Fruit fly (Drosophila melanogaster) whole organism, embryonic: Measurements from ENCODE around the gene CG5157.

Experiments used
- Asciz ChIP-seq: fragments of 200-800 bp; sonication (Bioruptor generic); optimal IDR thresholded peaks from 2 replicates; lab custom pipeline; 2017; ENCODE audit warnings: missing biosample characterization, mild to moderate bottlenecking, missing genetic modification characterization, missing genetic modification reagents
- Atf6 ChIP-seq: fragments of 200-800 bp; sonication (Bioruptor generic); IDR thresholded peaks from 2 replicates; pipeline ENCODE4 v1.3.6; 2022; ENCODE audit warnings: missing biosample characterization, missing genetic modification characterization
- Bteb2 ChIP-seq: fragments of 200-800 bp; sonication (Bioruptor generic); optimal IDR thresholded peaks from 2 replicates; lab custom pipeline; 2016; ENCODE audit warnings: missing biosample characterization, missing genetic modification characterization
- CG10431 ChIP-seq: fragments of 200-800 bp; sonication (Bioruptor generic); optimal IDR thresholded peaks from 3 replicates; lab custom pipeline; 2018; ENCODE audit warnings: missing biosample characterization, mild to moderate bottlenecking, missing genetic modification characterization
- CG12769 ChIP-seq: fragments of 200-800 bp; sonication (Bioruptor generic); optimal IDR thresholded peaks from 2 replicates; lab custom pipeline; 2019; ENCODE audit warnings: missing biosample characterization, mild to moderate bottlenecking, missing genetic modification characterization, moderate library complexity
- CG13894 ChIP-seq: fragments of 200-800 bp; sonication (Bioruptor generic); optimal IDR thresholded peaks from 3 replicates; lab custom pipeline; 2018; ENCODE audit warnings: missing biosample characterization, mild to moderate bottlenecking, missing genetic modification characterization, moderate library complexity
- CG17359 ChIP-seq: fragments of 200-800 bp; sonication (Bioruptor generic); optimal IDR thresholded peaks from 3 replicates; lab custom pipeline; 2018; ENCODE audit warnings: missing biosample characterization, mild to moderate bottlenecking, missing genetic modification characterization, moderate library complexity
- CG1792 ChIP-seq: fragments of 200-800 bp; sonication (Bioruptor generic); optimal IDR thresholded peaks from 2 replicates; lab custom pipeline; 2016; ENCODE audit warnings: missing biosample characterization, missing genetic modification characterization
- CG18011 ChIP-seq: fragments of 200-800 bp; sonication (Bioruptor generic); optimal IDR thresholded peaks from 2 replicates; lab custom pipeline; 2017; ENCODE audit warnings: missing biosample characterization, missing genetic modification characterization, mild to moderate bottlenecking, moderate library complexity, missing genotype
- CG2678 ChIP-seq: fragments of 200-800 bp; sonication (Bioruptor generic); optimal IDR thresholded peaks from 3 replicates; lab custom pipeline; 2019; ENCODE audit warnings: missing biosample characterization, mild to moderate bottlenecking, missing genetic modification characterization, moderate library complexity
- CG4424 ChIP-seq: fragments of 200-800 bp; sonication (Bioruptor generic); optimal IDR thresholded peaks from 3 replicates; lab custom pipeline; 2016; ENCODE audit warnings: missing biosample characterization, missing genetic modification characterization
- CG5180 ChIP-seq: fragments of 200-800 bp; sonication (Bioruptor generic); optimal IDR thresholded peaks from 3 replicates; lab custom pipeline; 2017; ENCODE audit warnings: missing biosample characterization, missing genetic modification characterization, mild to moderate bottlenecking, moderate library complexity, missing genetic modification reagents
- CG7357 ChIP-seq: fragments of 200-800 bp; sonication (Bioruptor generic); IDR thresholded peaks from 3 replicates; pipeline ENCODE4 v1.3.6; 2022; ENCODE audit warnings: missing biosample characterization, missing genetic modification characterization
- CG7372 ChIP-seq: fragments of 200-800 bp; sonication (Bioruptor generic); IDR thresholded peaks from 2 replicates; pipeline ENCODE4 v1.3.6; 2022; ENCODE audit warnings: missing biosample characterization, missing genetic modification characterization
- CG8089 ChIP-seq: fragments of 200-800 bp; sonication (Bioruptor generic); optimal IDR thresholded peaks from 3 replicates; lab custom pipeline; 2016; ENCODE audit warnings: missing biosample characterization, missing genetic modification characterization
- CG8290 ChIP-seq, 3 experiments: fragments of 200-800 bp; sonication (Bioruptor generic); optimal IDR thresholded peaks; 2 replicates each; lab custom pipeline; 2016 to 2019; ENCODE audit warnings: missing biosample characterization in 3 of 3, missing genetic modification characterization in 3 of 3, mild to moderate bottlenecking in 2 of 3, moderate library complexity in 1 of 3
- D19B ChIP-seq: fragments of 200-800 bp; sonication (Bioruptor generic); optimal IDR thresholded peaks from 2 replicates; lab custom pipeline; 2017; ENCODE audit warnings: missing biosample characterization, mild to moderate bottlenecking, missing genetic modification characterization
- Dip3 ChIP-seq: fragments of 200-800 bp; sonication (Bioruptor generic); optimal IDR thresholded peaks from 3 replicates; lab custom pipeline; 2016; ENCODE audit warnings: missing biosample characterization, missing genetic modification characterization
- Drgx ChIP-seq: fragments of 200-800 bp; sonication (Bioruptor generic); IDR thresholded peaks from 2 replicates; pipeline ENCODE4 v1.3.6; 2022; ENCODE audit warnings: missing biosample characterization, missing genetic modification characterization
- Elba2 ChIP-seq: fragments of 200-800 bp; sonication (Bioruptor generic); optimal IDR thresholded peaks from 3 replicates; lab custom pipeline; 2016; ENCODE audit warnings: missing biosample characterization, missing genetic modification characterization
- Ets65A ChIP-seq: fragments of 200-800 bp; sonication (Bioruptor generic); peaks from one replicate; lab custom pipeline; 2016; ENCODE audit warnings: missing biosample characterization, missing genetic modification characterization
- HLH3B ChIP-seq: fragments of 200-800 bp; sonication (Bioruptor generic); IDR thresholded peaks from 2 replicates; pipeline ENCODE4 v1.3.6; 2022; ENCODE audit warnings: missing biosample characterization, missing genetic modification characterization
- Hand ChIP-seq: fragments of 200-800 bp; sonication (Bioruptor generic); optimal IDR thresholded peaks from 2 replicates; lab custom pipeline; 2017; ENCODE audit warnings: mild to moderate bottlenecking, missing biosample characterization, missing genetic modification reagents, missing genetic modification characterization
- Lpt ChIP-seq: fragments of >200 bp; optimal IDR thresholded peaks from 2 replicates; lab custom pipeline; 2018; ENCODE audit warnings: missing biosample characterization, missing genetic modification characterization
- Med ChIP-seq: fragments of 200-800 bp; sonication (Bioruptor generic); peaks from one replicate; lab custom pipeline; 2016; ENCODE audit warnings: missing biosample characterization, missing genetic modification characterization, mild to moderate bottlenecking, inconsistent platforms, moderate library complexity
- Pdp1 ChIP-seq, 2 experiments: fragments of 200-800 bp; sonication (Bioruptor generic); optimal IDR thresholded peaks; 3 replicates each; lab custom pipeline; 2016; ENCODE audit warnings: missing biosample characterization in 2 of 2, missing genetic modification characterization in 2 of 2, mild to moderate bottlenecking in 1 of 2, moderate library complexity in 1 of 2
- Sry-δ ChIP-seq: fragments of 200-800 bp; sonication (Bioruptor generic); optimal IDR thresholded peaks from 2 replicates; lab custom pipeline; 2016; ENCODE audit warnings: missing biosample characterization, missing genetic modification characterization
- YL-1 ChIP-seq: fragments of 200-800 bp; sonication (Bioruptor generic); optimal IDR thresholded peaks from 3 replicates; lab custom pipeline; 2017; ENCODE audit warnings: missing biosample characterization, mild to moderate bottlenecking, missing genetic modification characterization
- al ChIP-seq: fragments of 200-800 bp; sonication (Bioruptor generic); IDR thresholded peaks from 2 replicates; pipeline ENCODE4 v1.3.6; 2022; ENCODE audit warnings: missing biosample characterization, missing genetic modification characterization
- bowl ChIP-seq: fragments of 200-800 bp; sonication (Bioruptor generic); IDR thresholded peaks from 2 replicates; pipeline ENCODE4 v1.3.6; 2022; ENCODE audit warnings: missing biosample characterization, missing genetic modification characterization
- bsh ChIP-seq, 2 experiments: fragments of 200-800 bp; sonication (Bioruptor generic); optimal IDR thresholded peaks; 2 replicates each; lab custom pipeline; 2017 to 2018; ENCODE audit warnings: mild to moderate bottlenecking in 2 of 2, missing biosample characterization in 2 of 2, missing genetic modification characterization in 2 of 2, moderate library complexity in 1 of 2
- cwo ChIP-seq: fragments of 200-800 bp; sonication (Bioruptor generic); optimal IDR thresholded peaks from 3 replicates; lab custom pipeline; 2017; ENCODE audit warnings: missing biosample characterization, missing genetic modification characterization, mild to moderate bottlenecking, moderate library complexity, missing genetic modification reagents
- eve ChIP-seq, 2 experiments: fragments of >200 bp; optimal IDR thresholded peaks; 2 replicates each; lab custom pipeline; 2017; ENCODE audit warnings: missing biosample characterization in 2 of 2, missing genetic modification characterization in 2 of 2
- klu ChIP-seq: fragments of 200-800 bp; sonication (Bioruptor generic); IDR thresholded peaks from 2 replicates; pipeline ENCODE4 v1.3.6; 2022; ENCODE audit warnings: missing biosample characterization, missing genetic modification characterization
- nom ChIP-seq: fragments of 200-800 bp; sonication (Bioruptor generic); optimal IDR thresholded peaks from 2 replicates; lab custom pipeline; 2017; ENCODE audit warnings: missing biosample characterization, missing genetic modification characterization, mild to moderate bottlenecking, moderate library complexity, missing genetic modification reagents
- pan ChIP-seq, 4 experiments: fragments of >200 bp in 3 of 4; fragments of 200-800 bp in 1 of 4; sonication (Bioruptor generic) in 1 of 4; optimal IDR thresholded peaks in 3 of 4; IDR thresholded peaks in 1 of 4; 2 replicates each; pipeline versions ENCODE4 v1.3.6 to Lab custom; 2017 to 2022; ENCODE audit warnings: missing biosample characterization in 2 of 4, missing genetic modification characterization in 2 of 4, mixed read lengths in 1 of 4
- row ChIP-seq: fragments of 200-800 bp; sonication (Bioruptor generic); IDR thresholded peaks from 3 replicates; pipeline ENCODE4 v1.3.6; 2022; ENCODE audit warnings: missing biosample characterization, missing genetic modification characterization
- schlank ChIP-seq: fragments of 200-800 bp; sonication (Bioruptor generic); optimal IDR thresholded peaks from 2 replicates; lab custom pipeline; 2018; ENCODE audit warnings: missing biosample characterization, mild to moderate bottlenecking, missing genetic modification characterization
- vnd ChIP-seq: fragments of 200-800 bp; sonication (Bioruptor generic); IDR thresholded peaks from 3 replicates; pipeline ENCODE4 v1.3.6; 2022; ENCODE audit warnings: missing biosample characterization, missing genetic modification characterization; ENCODE audit not compliant: partially characterized antibody
- zfh2 ChIP-seq: fragments of 200-800 bp; sonication (Bioruptor generic); optimal IDR thresholded peaks from 2 replicates; lab custom pipeline; 2016; ENCODE audit warnings: missing biosample characterization, missing genetic modification characterization

CG5157 gene

DNA sequence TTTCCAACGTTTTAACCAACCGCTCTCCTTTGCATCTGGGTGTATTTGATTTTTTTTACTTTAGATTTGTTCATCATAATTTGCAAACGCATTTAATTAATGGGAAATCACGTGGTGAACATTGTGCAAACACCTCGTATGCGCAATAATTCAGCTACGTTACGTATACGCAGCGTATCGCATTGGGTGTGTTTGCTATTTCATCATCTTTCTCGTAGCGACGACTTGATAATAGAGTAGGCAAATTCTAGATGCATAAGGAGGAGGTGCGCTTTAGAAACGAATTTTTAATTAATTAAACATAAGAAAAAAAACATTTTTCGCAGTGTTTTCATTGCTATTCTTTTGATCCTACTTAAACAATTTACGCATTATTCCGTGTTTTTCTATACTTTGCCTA, 16.0 kb upstream of the CG5157 start:
- TF ChIP-seq Pdp1 (GFP tag; optimal IDR thresholded peaks at IDR 0.05; lab: Kevin White, UChicago): peak in 1 of 2 experiments; percentile 1
- TF ChIP-seq CG7372 (GFP tag; lab: Robert Waterston, UW): peak; percentile 74; the same call in 1 of the 2 replicates
- TF ChIP-seq eve (GFP tag; optimal IDR thresholded peaks at IDR 0.05; lab: Kevin White, UChicago): peak in 1 of 2 experiments; percentile 55
- no peak for TF ChIP-seq Atf6 (GFP tag; lab: Robert Waterston, UW)
- TF ChIP-seq bowl (GFP tag; lab: Robert Waterston, UW): no peak

- TF ChIP-seq Drgx (GFP tag; lab: Robert Waterston, UW) (peak; percentile 54; the same call in 1 of the 2 replicates), Elba2 (GFP tag; lab: Kevin White, UChicago) (no peak), schlank (tag; lab: Kevin White, UChicago) (no peak), bsh (GFP tag; optimal IDR thresholded peaks at IDR 0.05; lab: Kevin White, UChicago) (peak in 1 of 2 experiments; percentile 10), klu (no peak), nom (GFP tag; lab: Kevin White, UChicago) (peak; percentile 64), CG5180 (GFP tag; lab: Kevin White, UChicago) (no peak)
Measured at dm6 chr3L:16153089-16153488, 15.4 kb upstream of the CG5157 start.

dm6 chr3L:16151742-16152141, 14.1 kb upstream of the CG5157 start:
- TF ChIP-seq zfh2 (no peak), row (GFP tag; lab: Robert Waterston, UW) (no peak), CG7357 (GFP tag; lab: Robert Waterston, UW) (no peak), CG10431 (GFP tag; lab: Kevin White, UChicago) (no peak), HLH3B (GFP tag; lab: Robert Waterston, UW) (no peak), CG8290 (GFP tag; optimal IDR thresholded peaks at IDR 0.05; lab: Kevin White, UChicago) (no peak), CG8290 (tag; optimal IDR thresholded peaks at IDR 0.05; lab: Kevin White, UChicago) (peak in 1 of 2 experiments; percentile 9), pan (optimal IDR thresholded peaks at IDR 0.05; lab: Kevin White, UChicago) (no peak), pan (GFP tag; optimal IDR thresholded peaks at IDR 0.05 in 1 of 2, IDR thresholded peaks at IDR 0.05 in 1 of 2) (peak in 1 of 2 experiments; percentile 17), al (no peak), Dip3 (GFP tag; lab: Kevin White, UChicago) (no peak), CG13894 (tag; lab: Kevin White, UChicago) (peak; percentile 18), CG12769 (peak; percentile 71), Med (peak; percentile 76), Bteb2 (GFP tag; lab: Kevin White, UChicago) (no peak), Sry-δ (GFP tag; lab: Kevin White, UChicago) (no peak), cwo (GFP tag; lab: Kevin White, UChicago) (peak; percentile 20), YL-1 (no peak), Asciz (GFP tag; lab: Kevin White, UChicago) (no peak), Drgx (GFP tag; lab: Robert Waterston, UW) (peak; percentile 15; the same call in 1 of the 2 replicates), CG1792 (no peak)

DNA sequence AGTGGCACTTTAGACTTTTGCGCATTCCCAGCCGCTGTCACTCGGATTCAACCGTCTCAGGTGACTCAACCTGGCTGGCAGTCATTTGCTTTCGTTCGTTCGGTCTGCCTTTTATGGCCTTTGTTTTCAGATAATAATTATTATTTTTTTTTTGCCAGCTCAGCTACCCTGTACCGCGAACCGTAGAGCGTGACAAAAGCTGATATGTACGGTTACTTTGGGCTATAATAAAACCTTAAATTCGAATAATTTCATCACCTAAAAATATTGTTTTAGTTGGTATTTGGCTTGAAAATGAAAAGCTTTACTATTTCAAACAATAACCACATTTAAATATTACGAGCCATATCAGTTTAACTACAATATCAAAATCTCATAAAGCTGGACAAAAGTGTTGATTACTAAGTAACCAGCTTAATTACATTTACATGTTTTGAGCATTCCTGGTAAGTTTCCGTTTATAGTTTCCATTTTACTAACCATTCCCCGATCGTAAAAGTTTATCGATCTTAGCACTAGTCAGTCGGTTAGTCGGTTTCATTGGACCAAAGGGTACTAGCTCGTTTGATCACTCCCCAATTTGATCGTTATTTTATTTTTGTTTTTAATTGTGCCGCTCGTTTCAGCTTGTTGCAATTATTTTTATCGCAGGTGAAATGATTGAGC, 13.3 kb upstream of the CG5157 start:
- TF ChIP-seq klu (no peak), Lpt (GFP tag; lab: Kevin White, UChicago) (no peak), CG8089 (GFP tag; lab: Kevin White, UChicago) (no peak), vnd (no peak), CG2678 (no peak), Ets65A (GFP tag; lab: Kevin White, UChicago) (peak; percentile 35), D19B (GFP tag; lab: Kevin White, UChicago) (peak; percentile 85), CG4424 (no peak), CG18011 (peak; percentile 86), CG17359 (peak; percentile 2), Hand (GFP tag; lab: Kevin White, UChicago) (no peak)
